Worm (Caenorhabditis elegans): ENCODE data around the gene fis-1.
A peak's percentile ranks its signal among the peaks of the same experiment; 100 is the strongest.

Gene fis-1

DNA sequence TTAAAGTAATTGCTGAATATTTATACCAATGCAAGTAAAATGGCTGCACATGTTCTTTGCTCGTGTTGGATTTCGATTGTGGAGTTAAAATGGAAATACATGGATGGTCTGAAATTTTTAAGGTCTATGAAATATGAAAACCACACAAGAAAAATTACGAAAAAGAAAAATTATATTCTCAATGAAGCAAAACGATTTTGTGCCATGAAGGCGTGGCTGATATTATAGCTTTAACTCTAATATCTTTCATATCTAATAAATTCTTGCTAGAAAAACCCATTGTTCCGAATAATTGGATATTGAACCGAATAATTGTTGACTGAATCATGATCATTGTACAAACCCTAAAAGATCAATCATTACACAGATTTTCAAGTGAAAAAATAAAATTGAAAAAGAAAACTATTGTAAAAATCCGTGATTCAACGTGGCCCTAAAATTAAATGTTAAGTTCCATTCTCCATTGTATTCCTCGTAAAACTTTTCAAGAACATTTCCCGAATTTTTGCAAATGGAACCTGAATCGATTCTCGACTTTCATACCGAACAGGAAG is at the start of gene fis-1, which contains the start of gene srx-95:
Gene fis-1 (plus strand): TSS at position 504 of the 554 bp plus-strand sequence.
Gene srx-95 (minus strand): TSS at position 101 of the 554 bp plus-strand sequence.
- TF ChIP-seq mab-5 (tag; optimal IDR thresholded peaks at IDR 0.05) (no peak), ztf-1 (GFP tag; conservative IDR thresholded peaks at IDR 0.05) (no peak), aly-2 (tag; optimal IDR thresholded peaks at IDR 0.05) (no peak), ama-1 (optimal IDR thresholded peaks at IDR 0.05) (no peak), lin-13 (GFP tag; optimal IDR thresholded peaks at IDR 0.05) (no peak)

DNA sequence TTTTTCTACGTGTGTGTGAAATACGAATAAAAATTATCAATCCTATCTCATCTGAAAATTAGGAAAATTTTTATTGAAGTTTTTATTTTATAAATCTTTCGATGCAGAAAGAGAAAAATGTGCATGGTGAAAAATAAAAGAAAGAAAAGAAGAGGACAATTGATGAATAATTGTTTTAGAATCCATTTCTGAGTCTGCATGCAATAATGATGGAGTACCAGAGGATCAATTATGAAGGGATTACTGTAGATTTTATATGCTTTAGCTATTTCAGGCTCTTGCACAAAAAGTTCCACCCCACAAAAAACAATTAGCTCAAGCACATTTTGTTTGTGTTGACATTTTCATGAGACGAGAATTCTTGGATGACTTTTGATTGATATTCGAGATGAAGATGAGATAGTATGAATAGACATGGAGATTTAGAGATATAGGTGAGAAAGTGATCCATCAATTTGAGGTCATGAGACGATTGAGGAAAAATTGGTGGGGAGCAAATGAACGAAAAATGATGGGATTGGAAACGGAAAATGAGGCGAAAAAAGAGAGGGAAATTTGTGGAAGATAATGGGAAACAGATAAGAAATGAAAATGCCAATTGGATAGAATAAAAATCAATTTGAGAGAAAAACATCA is 49.3 kb upstream of the fis-1 start, which contains the start of gene rpy-1:
Gene rpy-1 (minus strand): TSS at position 51 of the 636 bp plus-strand sequence.
- TF ChIP-seq nhr-129 (tag; optimal IDR thresholded peaks at IDR 0.05) (peak; percentile 66), peb-1 (tag; optimal IDR thresholded peaks at IDR 0.05) (no peak), sma-3 (GFP tag; optimal IDR thresholded peaks at IDR 0.05) (no peak), mab-5 (tag; optimal IDR thresholded peaks at IDR 0.05) (peak; percentile 59), C34F6.9 (tag; optimal IDR thresholded peaks at IDR 0.05) (peak; percentile 36), F13H6.1 (tag; optimal IDR thresholded peaks at IDR 0.05) (peak; percentile 42), lsy-2 (tag; optimal IDR thresholded peaks at IDR 0.05) (peak in 1 of 2 experiments; percentile 42), unc-55 (GFP tag; optimal IDR thresholded peaks at IDR 0.05) (peak; percentile 79)

DNA sequence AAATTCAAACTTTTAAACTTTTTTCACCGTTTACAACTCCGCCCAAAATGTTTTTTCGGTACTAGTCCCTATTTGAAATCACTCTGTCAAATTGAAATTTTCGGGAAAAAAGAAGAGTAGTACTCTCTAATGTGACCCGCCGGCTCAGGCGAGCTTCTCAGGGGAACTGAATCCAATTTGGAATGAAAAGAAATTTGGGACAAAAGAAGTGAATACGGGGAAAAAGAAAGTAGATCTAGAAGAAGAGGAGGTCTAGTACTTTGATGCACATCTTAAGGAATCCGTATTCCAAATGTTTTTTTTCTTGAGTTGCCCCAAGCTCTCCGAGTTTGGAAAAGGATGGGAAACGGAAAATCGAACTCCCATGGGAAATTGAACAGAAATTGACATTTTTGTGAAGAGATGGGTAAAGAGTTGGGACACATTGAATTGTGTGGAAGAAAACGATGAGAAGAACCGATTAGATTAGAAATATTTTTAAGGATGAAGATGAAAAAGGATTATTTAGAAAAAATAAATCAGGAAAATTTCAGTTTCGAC is 48.4 kb upstream of the fis-1 start:
- no peak for TF ChIP-seq snpc-4 (tag; optimal IDR thresholded peaks at IDR 0.05)
- no peak for TF ChIP-seq lin-39 (tag; optimal IDR thresholded peaks at IDR 0.05)
- TF ChIP-seq nhr-10 (tag; optimal IDR thresholded peaks at IDR 0.05) = no peak
- TF ChIP-seq ztf-1 (GFP tag; conservative IDR thresholded peaks at IDR 0.05) = no peak
- no peak for TF ChIP-seq mbf-1 (tag; optimal IDR thresholded peaks at IDR 0.05)
- TF ChIP-seq F13H6.1 (tag; optimal IDR thresholded peaks at IDR 0.05) = no peak
- no peak for TF ChIP-seq blmp-1 (tag; optimal IDR thresholded peaks at IDR 0.05; ENCODE audit: insufficient read depth)
- TF ChIP-seq alr-1 (tag; optimal IDR thresholded peaks at IDR 0.05) = no peak
- no peak for TF ChIP-seq nhr-6 (tag; optimal IDR thresholded peaks at IDR 0.05)
- TF ChIP-seq skn-1 (tag; optimal IDR thresholded peaks at IDR 0.05) = no peak
- no peak for TF ChIP-seq sma-3 (GFP tag; optimal IDR thresholded peaks at IDR 0.05)
- no peak for TF ChIP-seq R02D3.7 (tag; optimal IDR thresholded peaks at IDR 0.05)
- no peak for TF ChIP-seq peb-1 (tag; optimal IDR thresholded peaks at IDR 0.05)
- TF ChIP-seq nhr-11 (tag; optimal IDR thresholded peaks at IDR 0.05) = no peak
- TF ChIP-seq zag-1 (tag; optimal IDR thresholded peaks at IDR 0.05) = no peak
- no peak for TF ChIP-seq ztf-11 (tag; optimal IDR thresholded peaks at IDR 0.05)
- no peak for TF ChIP-seq nhr-77 (tag; optimal IDR thresholded peaks at IDR 0.05)
- TF ChIP-seq ceh-82 (tag; optimal IDR thresholded peaks at IDR 0.05) = no peak
- TF ChIP-seq mab-5 (tag; optimal IDR thresholded peaks at IDR 0.05) = no peak
- TF ChIP-seq sem-4 (tag; optimal IDR thresholded peaks at IDR 0.05) = no peak

DNA sequence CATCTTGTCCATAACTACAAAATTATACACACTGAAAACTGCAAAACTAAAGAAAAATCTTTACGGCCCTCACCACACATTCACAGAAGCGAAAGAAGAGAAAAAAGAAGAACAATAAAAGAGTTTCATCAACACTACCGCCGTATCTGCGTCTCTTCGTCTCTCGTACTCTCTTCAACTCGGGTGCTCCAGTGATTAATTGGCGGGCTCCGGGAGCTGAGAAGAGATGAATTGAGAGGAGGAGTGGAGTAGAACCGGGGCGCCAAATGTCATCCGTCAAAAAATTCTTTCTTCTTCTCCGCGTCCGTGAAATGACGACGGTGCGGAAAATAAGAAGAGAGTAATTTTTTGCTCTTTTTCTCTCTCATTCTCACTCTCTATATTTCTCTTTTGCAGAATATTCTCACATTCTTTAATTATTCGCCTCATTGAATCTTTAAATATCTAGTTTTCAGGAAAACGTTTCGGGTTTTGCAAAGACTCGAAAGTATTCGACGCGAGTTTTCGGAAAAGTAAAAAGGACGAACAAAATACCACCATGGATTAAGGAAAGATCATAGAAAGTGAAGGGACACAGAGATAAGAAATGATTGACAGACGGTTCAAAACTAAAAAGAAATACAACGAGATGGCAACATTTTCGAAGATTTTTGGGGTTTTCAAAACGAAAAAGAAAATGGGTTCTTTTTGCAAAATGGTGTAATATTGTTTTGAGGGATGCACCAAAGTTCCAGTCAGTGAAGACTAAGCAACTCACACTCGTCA is 47.3 kb upstream of the fis-1 start:
- TF ChIP-seq sem-4 (tag; optimal IDR thresholded peaks at IDR 0.05) (peak; percentile 65), F13H6.1 (tag; optimal IDR thresholded peaks at IDR 0.05) (peak; percentile 77), blmp-1 (tag; optimal IDR thresholded peaks at IDR 0.05; ENCODE audit: insufficient read depth) (no peak), unc-62 (GFP tag; optimal IDR thresholded peaks at IDR 0.05) (peak; percentile 20), unc-55 (GFP tag; optimal IDR thresholded peaks at IDR 0.05) (peak; percentile 55), nhr-237 (tag; optimal IDR thresholded peaks at IDR 0.05) (no peak), lin-13 (GFP tag; optimal IDR thresholded peaks at IDR 0.05) (peak; percentile 43), mab-5 (tag; optimal IDR thresholded peaks at IDR 0.05) (peak; percentile 88), Y55F3AM.14 (GFP tag; optimal IDR thresholded peaks at IDR 0.05) (peak; percentile 37), crh-2 (tag; optimal IDR thresholded peaks at IDR 0.05) (peak; percentile 20), elt-1 (tag; optimal IDR thresholded peaks at IDR 0.05) (no peak), lsy-2 (tag; optimal IDR thresholded peaks at IDR 0.05) (peak in 1 of 2 experiments; percentile 55), aly-2 (tag; optimal IDR thresholded peaks at IDR 0.05) (no peak), peb-1 (tag; optimal IDR thresholded peaks at IDR 0.05) (no peak), nhr-77 (tag; optimal IDR thresholded peaks at IDR 0.05) (no peak), lin-39 (tag; optimal IDR thresholded peaks at IDR 0.05) (peak; percentile 86), unc-39 (tag; optimal IDR thresholded peaks at IDR 0.05) (no peak), alr-1 (tag; optimal IDR thresholded peaks at IDR 0.05) (no peak), nhr-11 (tag; optimal IDR thresholded peaks at IDR 0.05) (no peak), gmeb-1 (tag; optimal IDR thresholded peaks at IDR 0.05) (no peak), skn-1 (tag; optimal IDR thresholded peaks at IDR 0.05) (no peak), R02D3.7 (tag; optimal IDR thresholded peaks at IDR 0.05) (no peak), ama-1 (optimal IDR thresholded peaks at IDR 0.05) (no peak), sma-9 (GFP tag; optimal IDR thresholded peaks at IDR 0.05) (peak; percentile 44), sma-9 (tag; optimal IDR thresholded peaks at IDR 0.05) (no peak), nhr-21 (tag; optimal IDR thresholded peaks at IDR 0.05) (no peak), C34F6.9 (tag; optimal IDR thresholded peaks at IDR 0.05) (peak; percentile 49), nhr-6 (tag; optimal IDR thresholded peaks at IDR 0.05) (no peak), ztf-11 (tag; optimal IDR thresholded peaks at IDR 0.05) (no peak), nhr-129 (tag; optimal IDR thresholded peaks at IDR 0.05) (peak; percentile 39), nhr-23 (tag; optimal IDR thresholded peaks at IDR 0.05) (no peak), nhr-12 (tag; optimal IDR thresholded peaks at IDR 0.05) (no peak), zag-1 (tag; optimal IDR thresholded peaks at IDR 0.05) (no peak)
